Fruit fly (Drosophila melanogaster) whole organism, embryonic: ENCODE data around the gene CG4970.

Experiments
- Asciz ChIP-seq: fragments of 200-800 bp; sonication (Bioruptor generic); optimal IDR thresholded peaks from 2 replicates; lab custom pipeline; 2017; ENCODE audit warnings: missing biosample characterization, mild to moderate bottlenecking, missing genetic modification characterization, missing genetic modification reagents
- Atf3 ChIP-seq: fragments of 200-800 bp; sonication (Bioruptor generic); optimal IDR thresholded peaks from 3 replicates; lab custom pipeline; 2016; ENCODE audit warnings: missing biosample characterization, missing genetic modification characterization
- CG10654 ChIP-seq: fragments of 200-800 bp; sonication (Bioruptor generic); optimal IDR thresholded peaks from 2 replicates; lab custom pipeline; 2016; ENCODE audit warnings: missing biosample characterization, missing genetic modification characterization
- CG11456 ChIP-seq: fragments of 200-800 bp; sonication (Bioruptor generic); IDR thresholded peaks from 3 replicates; pipeline ENCODE4 v1.3.6; 2022; ENCODE audit warnings: missing biosample characterization, missing genetic modification characterization
- CG11504 ChIP-seq: fragments of 200-800 bp; sonication (Bioruptor generic); optimal IDR thresholded peaks from 3 replicates; lab custom pipeline; 2019; ENCODE audit warnings: missing biosample characterization, mild to moderate bottlenecking, missing genetic modification characterization, moderate library complexity
- CG12071 ChIP-seq: fragments of 200-800 bp; sonication (Bioruptor generic); optimal IDR thresholded peaks from 3 replicates; lab custom pipeline; 2018; ENCODE audit warnings: missing biosample characterization, mild to moderate bottlenecking, missing genetic modification characterization
- CG12219 ChIP-seq: fragments of 200-800 bp; sonication (Bioruptor generic); optimal IDR thresholded peaks from 3 replicates; lab custom pipeline; 2018; ENCODE audit warnings: missing biosample characterization, mild to moderate bottlenecking, missing genetic modification characterization
- CG13424 ChIP-seq: fragments of 200-800 bp; sonication (Bioruptor generic); optimal IDR thresholded peaks from 2 replicates; lab custom pipeline; 2019; ENCODE audit warnings: missing biosample characterization, mild to moderate bottlenecking, missing genetic modification characterization, moderate library complexity
- CG13894 ChIP-seq: fragments of 200-800 bp; sonication (Bioruptor generic); optimal IDR thresholded peaks from 3 replicates; lab custom pipeline; 2018; ENCODE audit warnings: missing biosample characterization, mild to moderate bottlenecking, missing genetic modification characterization, moderate library complexity
- CG17361 ChIP-seq: fragments of 200-800 bp; sonication (Bioruptor generic); IDR thresholded peaks from 3 replicates; pipeline ENCODE4 v1.3.6; 2022; ENCODE audit warnings: missing biosample characterization, missing genetic modification characterization
- CG17568 ChIP-seq: fragments of 200-800 bp; sonication (Bioruptor generic); optimal IDR thresholded peaks from 2 replicates; lab custom pipeline; 2018; ENCODE audit warnings: missing biosample characterization, mild to moderate bottlenecking, missing genetic modification characterization, moderate library complexity
- CG17912 ChIP-seq: fragments of 200-800 bp; sonication (Bioruptor generic); optimal IDR thresholded peaks from 2 replicates; lab custom pipeline; 2018; ENCODE audit warnings: missing biosample characterization, mild to moderate bottlenecking, missing genetic modification characterization
- CG2199 ChIP-seq: fragments of 200-800 bp; sonication (Bioruptor generic); IDR thresholded peaks from 3 replicates; pipeline ENCODE4 v1.3.6; 2022; ENCODE audit warnings: missing biosample characterization, missing genetic modification characterization
- CG34224 ChIP-seq: fragments of 200-800 bp; sonication (Bioruptor generic); IDR thresholded peaks from 3 replicates; pipeline ENCODE4 v1.3.6; 2022; ENCODE audit warnings: missing biosample characterization, missing genetic modification characterization; ENCODE audit not compliant: partially characterized antibody
- CG4328 ChIP-seq: fragments of 200-800 bp; sonication (Bioruptor generic); optimal IDR thresholded peaks from 3 replicates; lab custom pipeline; 2017; ENCODE audit warnings: missing biosample characterization, missing genetic modification reagents, missing genetic modification characterization
- CG4820 ChIP-seq: fragments of 200-800 bp; sonication (Bioruptor generic); optimal IDR thresholded peaks from 3 replicates; lab custom pipeline; 2016; ENCODE audit warnings: missing biosample characterization, missing genetic modification characterization
- CG6791 ChIP-seq: fragments of 200-800 bp; sonication (Bioruptor generic); IDR thresholded peaks from 3 replicates; pipeline ENCODE4 v1.3.6; 2022; ENCODE audit warnings: missing biosample characterization, missing genetic modification characterization; ENCODE audit not compliant: partially characterized antibody
- CG7839 ChIP-seq: fragments of 200-800 bp; sonication (Bioruptor generic); optimal IDR thresholded peaks from 3 replicates; lab custom pipeline; 2018; ENCODE audit warnings: missing biosample characterization, mild to moderate bottlenecking, missing genetic modification characterization, moderate library complexity
- CG7928 ChIP-seq: fragments of 200-800 bp; sonication (Bioruptor generic); optimal IDR thresholded peaks from 2 replicates; lab custom pipeline; 2017; ENCODE audit warnings: missing biosample characterization, mild to moderate bottlenecking, missing genetic modification characterization
- CG8765 ChIP-seq: fragments of 200-800 bp; sonication (Bioruptor generic); IDR thresholded peaks from 2 replicates; pipeline ENCODE4 v1.3.6; 2022; ENCODE audit warnings: missing biosample characterization, missing genetic modification characterization
- CTCF ChIP-seq: fragments of 200-800 bp; sonication (Bioruptor generic); optimal IDR thresholded peaks from 2 replicates; lab custom pipeline; 2017; ENCODE audit warnings: missing biosample characterization, mild to moderate bottlenecking, missing genetic modification characterization, moderate library complexity
- Chrac-16 ChIP-seq: fragments of 200-800 bp; sonication (Bioruptor generic); optimal IDR thresholded peaks from 3 replicates; lab custom pipeline; 2016; ENCODE audit warnings: missing biosample characterization, missing genetic modification characterization
- D19A ChIP-seq: fragments of 200-800 bp; optimal IDR thresholded peaks from 3 replicates; lab custom pipeline; 2019; ENCODE audit warnings: missing biosample characterization, mild to moderate bottlenecking, missing genetic modification characterization, moderate library complexity
- Drgx ChIP-seq: fragments of 200-800 bp; sonication (Bioruptor generic); IDR thresholded peaks from 2 replicates; pipeline ENCODE4 v1.3.6; 2022; ENCODE audit warnings: missing biosample characterization, missing genetic modification characterization
- Gsc ChIP-seq: fragments of 200-800 bp; sonication (Bioruptor generic); IDR thresholded peaks from 2 replicates; pipeline ENCODE4 v1.3.6; 2022; ENCODE audit warnings: missing biosample characterization, missing genetic modification characterization
- Hmr ChIP-seq: fragments of 200-800 bp; sonication (Bioruptor generic); optimal IDR thresholded peaks from 3 replicates; lab custom pipeline; 2017; ENCODE audit warnings: mild to moderate bottlenecking, missing biosample characterization, missing genetic modification reagents, missing genetic modification characterization
- Lim3 ChIP-seq: fragments of 200-800 bp; sonication (Bioruptor generic); IDR thresholded peaks from 2 replicates; pipeline ENCODE4 v1.3.6; 2022; ENCODE audit warnings: missing biosample characterization, missing genetic modification characterization
- Mad ChIP-seq: fragments of 200-800 bp; sonication (Bioruptor generic); optimal IDR thresholded peaks from 2 replicates; lab custom pipeline; 2016; ENCODE audit warnings: missing biosample characterization, missing genetic modification characterization
- Max ChIP-seq: fragments of 200-800 bp; sonication (Bioruptor generic); optimal IDR thresholded peaks from 2 replicates; lab custom pipeline; 2016; ENCODE audit warnings: missing biosample characterization, mild to moderate bottlenecking, missing genetic modification characterization
- Nf-YC ChIP-seq: fragments of 200-800 bp; optimal IDR thresholded peaks from 3 replicates; lab custom pipeline; 2019; ENCODE audit warnings: missing biosample characterization, mild to moderate bottlenecking, missing genetic modification characterization, moderate library complexity
- Oli ChIP-seq: fragments of 200-800 bp; sonication (Bioruptor generic); optimal IDR thresholded peaks from 2 replicates; lab custom pipeline; 2018; ENCODE audit warnings: missing biosample characterization, mild to moderate bottlenecking, missing genetic modification characterization, moderate library complexity
- Rfx ChIP-seq: fragments of 200-800 bp; sonication (Bioruptor generic); IDR thresholded peaks from 2 replicates; pipeline ENCODE4 v1.3.6; 2022; ENCODE audit warnings: missing biosample characterization, missing genetic modification characterization
- ac ChIP-seq: fragments of 200-800 bp; sonication (Bioruptor generic); optimal IDR thresholded peaks from 3 replicates; lab custom pipeline; 2017; ENCODE audit warnings: missing biosample characterization, mild to moderate bottlenecking, missing genetic modification characterization
- btn ChIP-seq: fragments of 200-800 bp; sonication (Bioruptor generic); optimal IDR thresholded peaks from 2 replicates; lab custom pipeline; 2016; ENCODE audit warnings: missing biosample characterization, missing genetic modification characterization
- cg ChIP-seq: fragments of 200-800 bp; sonication (Bioruptor generic); optimal IDR thresholded peaks from 3 replicates; lab custom pipeline; 2019; ENCODE audit warnings: missing biosample characterization, mild to moderate bottlenecking, missing genetic modification characterization, moderate library complexity
- ci ChIP-seq: fragments of 200-800 bp; sonication (Bioruptor generic); IDR thresholded peaks from 3 replicates; pipeline ENCODE4 v1.3.6; 2022; ENCODE audit warnings: missing biosample characterization, missing genetic modification characterization
- fd64A ChIP-seq: fragments of 200-800 bp; sonication (Bioruptor generic); optimal IDR thresholded peaks from 3 replicates; lab custom pipeline; 2018; ENCODE audit warnings: missing biosample characterization, mild to moderate bottlenecking, missing genetic modification characterization
- gem ChIP-seq: fragments of 200-800 bp; sonication (Bioruptor generic); optimal IDR thresholded peaks from 2 replicates; lab custom pipeline; 2019; ENCODE audit warnings: missing biosample characterization, mild to moderate bottlenecking, missing genetic modification characterization, moderate library complexity
- ham ChIP-seq: fragments of 200-800 bp; sonication (Bioruptor generic); IDR thresholded peaks from 2 replicates; pipeline ENCODE4 v1.3.6; 2022; ENCODE audit warnings: missing biosample characterization, missing genetic modification characterization
- hkb ChIP-seq, 2 experiments: fragments of 200-800 bp in 1 of 2; fragments of >200 bp in 1 of 2; sonication (Bioruptor generic) in 1 of 2; IDR thresholded peaks in 1 of 2; optimal IDR thresholded peaks in 1 of 2; 2 replicates each; pipeline versions ENCODE4 v1.3.6 to Lab custom; 2017 to 2022; ENCODE audit warnings: missing biosample characterization in 1 of 2, missing genetic modification characterization in 1 of 2
- ken ChIP-seq: fragments of 200-800 bp; sonication (Bioruptor generic); IDR thresholded peaks from 3 replicates; pipeline ENCODE4 v1.3.6; 2022; ENCODE audit warnings: missing biosample characterization, missing genetic modification characterization
- pan ChIP-seq, 4 experiments: fragments of >200 bp in 3 of 4; fragments of 200-800 bp in 1 of 4; sonication (Bioruptor generic) in 1 of 4; optimal IDR thresholded peaks in 3 of 4; IDR thresholded peaks in 1 of 4; 2 replicates each; pipeline versions ENCODE4 v1.3.6 to Lab custom; 2017 to 2022; ENCODE audit warnings: missing biosample characterization in 2 of 4, missing genetic modification characterization in 2 of 4, mixed read lengths in 1 of 4
- pnt ChIP-seq: fragments of 200-800 bp; sonication (Bioruptor generic); optimal IDR thresholded peaks from 3 replicates; lab custom pipeline; 2016; ENCODE audit warnings: missing biosample characterization, missing genetic modification characterization
- prd ChIP-seq, 3 experiments: fragments of >200 bp in 2 of 3; fragments of 200-800 bp in 1 of 3; sonication (Bioruptor generic) in 1 of 3; optimal IDR thresholded peaks in 2 of 3; IDR thresholded peaks in 1 of 3; 2 replicates in 2 of 3; 3 replicates in 1 of 3; pipeline versions ENCODE4 v1.3.6 to Lab custom; 2017 to 2022; ENCODE audit warnings: missing biosample characterization in 1 of 3, missing genetic modification characterization in 1 of 3
- sens ChIP-seq: fragments of 200-800 bp; sonication (Bioruptor generic); peaks from one replicate; lab custom pipeline; 2016; ENCODE audit warnings: missing biosample characterization, missing genetic modification characterization
- ssp ChIP-seq: fragments of 200-800 bp; sonication (Bioruptor generic); IDR thresholded peaks from 2 replicates; pipeline ENCODE4 v1.3.6; 2022; ENCODE audit warnings: missing biosample characterization, missing genetic modification characterization
- vfl ChIP-seq: fragments of 200-800 bp; sonication (Bioruptor generic); optimal IDR thresholded peaks from 2 replicates; lab custom pipeline; 2016; ENCODE audit warnings: missing biosample characterization, missing genetic modification characterization
- vvl ChIP-seq: fragments of 200-800 bp; sonication (Bioruptor generic); IDR thresholded peaks from 2 replicates; pipeline ENCODE4 v1.3.6; 2022; ENCODE audit warnings: missing biosample characterization, missing genetic modification characterization
- wor ChIP-seq: fragments of 200-800 bp; sonication (Bioruptor generic); IDR thresholded peaks from 2 replicates; pipeline ENCODE4 v1.3.6; 2022; ENCODE audit warnings: missing biosample characterization, missing genetic modification characterization
- zf30C ChIP-seq: fragments of 200-800 bp; sonication (Bioruptor generic); optimal IDR thresholded peaks from 3 replicates; lab custom pipeline; 2018; ENCODE audit warnings: missing biosample characterization, mild to moderate bottlenecking, missing genetic modification characterization

Gene CG4970

dm6 chr2L:11501427-11501968 lies 15.7 kb upstream of the CG4970 start, which contains the start of gene spz4 (continued):
- TF ChIP-seq CG4328, result no peak
- TF ChIP-seq CG12219 (GFP tag; lab: Kevin White, UChicago), result no peak
- TF ChIP-seq Hmr (GFP tag; lab: Kevin White, UChicago), result no peak
- no peak for TF ChIP-seq pan (optimal IDR thresholded peaks at IDR 0.05; lab: Kevin White, UChicago)
- TF ChIP-seq pan (GFP tag; optimal IDR thresholded peaks at IDR 0.05 in 1 of 2, IDR thresholded peaks at IDR 0.05 in 1 of 2), result peak in 1 of 2 experiments; percentile 16
- no peak for TF ChIP-seq CG13894 (tag; lab: Kevin White, UChicago)
- TF ChIP-seq CG2199 (GFP tag; lab: Robert Waterston, UW), result no peak
- TF ChIP-seq pnt, result no peak
- no peak for TF ChIP-seq Mad
- peak; percentile 28; the same call in 1 of the 3 replicates for TF ChIP-seq ken (GFP tag; lab: Robert Waterston, UW)
- no peak for TF ChIP-seq CG8765 (GFP tag; lab: Robert Waterston, UW)
- no peak for TF ChIP-seq hkb (optimal IDR thresholded peaks at IDR 0.05; lab: Kevin White, UChicago)
- 0 out of 2 replicates have a peak, but pooled peaks have one; percentile 23 for TF ChIP-seq hkb (GFP tag; IDR thresholded peaks at IDR 0.05; lab: Robert Waterston, UW)
- no peak for TF ChIP-seq CG17568 (GFP tag; lab: Kevin White, UChicago)
- TF ChIP-seq ci (GFP tag; lab: Robert Waterston, UW), result 0 out of 3 replicates have a peak, but pooled peaks have one; percentile 33
- TF ChIP-seq CG7928 (GFP tag; lab: Kevin White, UChicago), result no peak
- TF ChIP-seq Oli (tag; lab: Kevin White, UChicago), result peak; percentile 10
- no peak for TF ChIP-seq Gsc
- TF ChIP-seq prd (optimal IDR thresholded peaks at IDR 0.05; lab: Kevin White, UChicago), result no peak
- TF ChIP-seq prd (GFP tag; IDR thresholded peaks at IDR 0.05; lab: Robert Waterston, UW), result peak; percentile 24; the same call in 2 of the 3 replicates
- no peak for TF ChIP-seq CG11456
- TF ChIP-seq Drgx (GFP tag; lab: Robert Waterston, UW), result peak; percentile 45
- no peak for TF ChIP-seq ssp (GFP tag; lab: Robert Waterston, UW)
- TF ChIP-seq ac (GFP tag; lab: Kevin White, UChicago), result no peak
- peak; percentile 42 for TF ChIP-seq CG11504
- peak; percentile 6 for TF ChIP-seq CG13424 (tag; lab: Kevin White, UChicago)
- TF ChIP-seq cg, result no peak
- no peak for TF ChIP-seq wor (GFP tag; lab: Robert Waterston, UW)
- no peak for TF ChIP-seq CG10654 (GFP tag; lab: Kevin White, UChicago)
- no peak for TF ChIP-seq Chrac-16 (GFP tag; lab: Kevin White, UChicago)
- no peak for TF ChIP-seq CTCF (GFP tag; lab: Kevin White, UChicago)
- no peak for TF ChIP-seq CG4820
- TF ChIP-seq vfl (GFP tag; lab: Kevin White, UChicago), result no peak
- no peak for TF ChIP-seq CG12071 (GFP tag; lab: Kevin White, UChicago)
- no peak for TF ChIP-seq Max (GFP tag; lab: Kevin White, UChicago)
- TF ChIP-seq Rfx (GFP tag; lab: Robert Waterston, UW), result peak; percentile 27; the same call in 1 of the 2 replicates
- TF ChIP-seq CG34224 (GFP tag; lab: Robert Waterston, UW), result no peak
- peak; percentile 30 for TF ChIP-seq gem
- TF ChIP-seq vvl (GFP tag; lab: Robert Waterston, UW), result peak; percentile 36
- TF ChIP-seq btn, result no peak
- TF ChIP-seq D19A (tag; lab: Kevin White, UChicago), result no peak
- TF ChIP-seq Nf-YC, result no peak
- TF ChIP-seq fd64A (GFP tag; lab: Kevin White, UChicago), result no peak
- TF ChIP-seq CG6791 (GFP tag; lab: Robert Waterston, UW), result no peak
- no peak for TF ChIP-seq ham (GFP tag; lab: Robert Waterston, UW)
- no peak for TF ChIP-seq CG17912 (GFP tag; lab: Kevin White, UChicago)
- TF ChIP-seq Lim3, result no peak
- peak; percentile 41; the same call in 1 of the 3 replicates for TF ChIP-seq CG17361
- no peak for TF ChIP-seq zf30C
- TF ChIP-seq sens (GFP tag; lab: Kevin White, UChicago), result peak; percentile 48
- TF ChIP-seq Atf3 (GFP tag; lab: Kevin White, UChicago), result no peak
- no peak for TF ChIP-seq CG7839 (tag; lab: Kevin White, UChicago)
- TF ChIP-seq Asciz (GFP tag; lab: Kevin White, UChicago), result no peak
